Worm (Caenorhabditis elegans) whole organism, L3 larva: Measurements from ENCODE around the gene best-1.

Source experiments
- R02D3.7 ChIP-seq: fragments of 150-350 bp; optimal IDR thresholded peaks from 2 replicates; lab custom pipeline; 2014; ENCODE audit warnings: missing biosample characterization, missing genetic modification characterization
- ZK546.5 ChIP-seq: sonication (generic microtip); optimal IDR thresholded peaks from 2 replicates; lab custom pipeline; 2017; ENCODE audit warnings: missing biosample characterization, missing genetic modification characterization
- aly-2 ChIP-seq: fragments of 150-350 bp; optimal IDR thresholded peaks from 2 replicates; lab custom pipeline; 2014; ENCODE audit warnings: missing biosample characterization, missing genetic modification characterization
- ama-1 ChIP-seq: fragments of 150-350 bp; optimal IDR thresholded peaks from 2 replicates; lab custom pipeline; 2018
- ceh-28 ChIP-seq: fragments of 150-350 bp; optimal IDR thresholded peaks from 2 replicates; lab custom pipeline; 2014; ENCODE audit warnings: missing biosample characterization, missing genetic modification reagents, missing genetic modification characterization
- ceh-9 ChIP-seq: sonication (generic microtip); optimal IDR thresholded peaks from 2 replicates; lab custom pipeline; 2018; ENCODE audit warnings: missing biosample characterization, missing genetic modification characterization
- daf-12 ChIP-seq: fragments of 150-350 bp; optimal IDR thresholded peaks from 2 replicates; lab custom pipeline; 2014; ENCODE audit warnings: missing biosample characterization, missing genetic modification reagents, missing genetic modification characterization
- egl-27 ChIP-seq: sonication (generic microtip); optimal IDR thresholded peaks from 4 replicates; lab custom pipeline; 2017; ENCODE audit warnings: missing biosample characterization, missing genetic modification reagents, missing genetic modification characterization
- egl-5 ChIP-seq: fragments of 150-350 bp; optimal IDR thresholded peaks from 2 replicates; lab custom pipeline; 2017; ENCODE audit warnings: missing biosample characterization, missing genetic modification reagents, missing genetic modification characterization, inconsistent platforms
- elt-1 ChIP-seq: fragments of 150-350 bp; optimal IDR thresholded peaks from 2 replicates; lab custom pipeline; 2014; ENCODE audit warnings: missing biosample characterization, missing genetic modification characterization
- elt-2 ChIP-seq: sonication (generic microtip); optimal IDR thresholded peaks from 2 replicates; lab custom pipeline; 2016; ENCODE audit warnings: missing genetic modification reagents, mild to moderate bottlenecking, missing genetic modification characterization, missing compliant biosample characterization
- elt-3 ChIP-seq, 3 experiments: fragments of 150-350 bp in 1 of 3; sonication (generic microtip) in 2 of 3; optimal IDR thresholded peaks; 2 replicates in 2 of 3; 4 replicates in 1 of 3; lab custom pipeline; 2014 to 2017; ENCODE audit warnings: missing biosample characterization in 3 of 3, missing genetic modification characterization in 3 of 3
- eor-1 ChIP-seq, 2 experiments: fragments of 150-350 bp; optimal IDR thresholded peaks; 2 replicates each; lab custom pipeline; 2014 to 2018; ENCODE audit warnings: missing biosample characterization in 2 of 2, missing genetic modification characterization in 2 of 2
- fkh-10 ChIP-seq: sonication (generic microtip); optimal IDR thresholded peaks from 2 replicates; lab custom pipeline; 2017; ENCODE audit warnings: missing biosample characterization, missing genetic modification reagents, missing genetic modification characterization
- fkh-2 ChIP-seq: fragments of 150-350 bp; optimal IDR thresholded peaks from 2 replicates; lab custom pipeline; 2014; ENCODE audit warnings: missing biosample characterization, missing genetic modification reagents, missing genetic modification characterization
- fos-1 ChIP-seq: fragments of 150-350 bp; optimal IDR thresholded peaks from 2 replicates; lab custom pipeline; 2014; ENCODE audit warnings: missing biosample characterization, missing genetic modification characterization
- hmg-11 ChIP-seq: sonication (generic microtip); optimal IDR thresholded peaks from 2 replicates; lab custom pipeline; 2016; ENCODE audit warnings: missing genetic modification characterization, missing compliant biosample characterization
- jun-1 ChIP-seq: fragments of 150-350 bp; optimal IDR thresholded peaks from 2 replicates; lab custom pipeline; 2014; ENCODE audit warnings: missing biosample characterization, missing genetic modification reagents, missing genetic modification characterization
- lin-15B ChIP-seq: fragments of 150-350 bp; optimal IDR thresholded peaks from 2 replicates; lab custom pipeline; 2014; ENCODE audit warnings: missing biosample characterization, missing genetic modification characterization
- lsy-12 ChIP-seq: sonication (generic microtip); optimal IDR thresholded peaks from 2 replicates; lab custom pipeline; 2016; ENCODE audit warnings: mild to moderate bottlenecking, missing genetic modification characterization, missing compliant biosample characterization
- nfya-1 ChIP-seq: sonication (generic microtip); optimal IDR thresholded peaks from 2 replicates; lab custom pipeline; 2017; ENCODE audit warnings: missing genetic modification characterization, mild to moderate bottlenecking, missing compliant biosample characterization, antibody characterized with exemption, moderate library complexity; ENCODE audit not compliant: insufficient read depth
- nhr-11 ChIP-seq: fragments of 150-350 bp; optimal IDR thresholded peaks from 2 replicates; lab custom pipeline; 2014; ENCODE audit warnings: missing biosample characterization, missing genetic modification characterization
- nhr-12 ChIP-seq: fragments of 150-350 bp; optimal IDR thresholded peaks from 2 replicates; lab custom pipeline; 2014; ENCODE audit warnings: missing biosample characterization, missing genetic modification characterization
- nhr-23 ChIP-seq: fragments of 150-350 bp; optimal IDR thresholded peaks from 2 replicates; lab custom pipeline; 2014; ENCODE audit warnings: missing biosample characterization, missing genetic modification reagents, missing genetic modification characterization
- nhr-237 ChIP-seq: fragments of 150-350 bp; optimal IDR thresholded peaks from 2 replicates; lab custom pipeline; 2014; ENCODE audit warnings: missing biosample characterization, missing genetic modification characterization
- nhr-25 ChIP-seq: sonication (generic microtip); optimal IDR thresholded peaks from 2 replicates; lab custom pipeline; 2017; ENCODE audit warnings: missing biosample characterization, missing genetic modification characterization
- nhr-28 ChIP-seq: fragments of 150-350 bp; optimal IDR thresholded peaks from 2 replicates; lab custom pipeline; 2014; ENCODE audit warnings: missing biosample characterization, missing genetic modification characterization
- nhr-67 ChIP-seq: fragments of 150-350 bp; optimal IDR thresholded peaks from 2 replicates; lab custom pipeline; 2014; ENCODE audit warnings: missing biosample characterization, missing genetic modification characterization
- nhr-76 ChIP-seq: fragments of 150-350 bp; sonication (generic microtip); optimal IDR thresholded peaks from 5 replicates; lab custom pipeline; 2014; ENCODE audit warnings: missing biosample characterization, missing genetic modification characterization
- nhr-77 ChIP-seq: fragments of 150-350 bp; optimal IDR thresholded peaks from 2 replicates; lab custom pipeline; 2014; ENCODE audit warnings: missing biosample characterization, missing genetic modification characterization
- pha-4 ChIP-seq: fragments of 150-350 bp; optimal IDR thresholded peaks from 2 replicates; lab custom pipeline; 2014; ENCODE audit warnings: missing biosample characterization, missing genetic modification reagents, missing genetic modification characterization
- pqm-1 ChIP-seq: fragments of 150-350 bp; optimal IDR thresholded peaks from 2 replicates; lab custom pipeline; 2017; ENCODE audit warnings: missing biosample characterization, missing genetic modification characterization, inconsistent platforms
- sea-2 ChIP-seq: fragments of 150-350 bp; sonication (generic microtip); optimal IDR thresholded peaks from 4 replicates; lab custom pipeline; 2014; ENCODE audit warnings: missing biosample characterization, missing genetic modification reagents, missing genetic modification characterization
- snpc-4 ChIP-seq: fragments of 150-350 bp; optimal IDR thresholded peaks from 2 replicates; lab custom pipeline; 2014; ENCODE audit warnings: missing biosample characterization, missing genetic modification characterization
- tbx-2 ChIP-seq: sonication (generic microtip); optimal IDR thresholded peaks from 2 replicates; lab custom pipeline; 2016; ENCODE audit warnings: mild to moderate bottlenecking, missing genetic modification characterization, missing compliant biosample characterization
- unc-39 ChIP-seq: sonication (generic microtip); optimal IDR thresholded peaks from 4 replicates; lab custom pipeline; 2017; ENCODE audit warnings: missing biosample characterization, missing genetic modification characterization
- unc-62 ChIP-seq: fragments of 150-350 bp; sonication (generic microtip); optimal IDR thresholded peaks from 4 replicates; lab custom pipeline; 2014; ENCODE audit warnings: missing biosample characterization, missing genetic modification reagents, missing genetic modification characterization
- zag-1 ChIP-seq: fragments of 150-350 bp; optimal IDR thresholded peaks from 2 replicates; lab custom pipeline; 2014; ENCODE audit warnings: missing biosample characterization, missing genetic modification characterization
- ztf-11 ChIP-seq: fragments of 150-350 bp; optimal IDR thresholded peaks from 2 replicates; lab custom pipeline; 2014; ENCODE audit warnings: missing biosample characterization, missing genetic modification characterization
- ztf-4 ChIP-seq: fragments of 150-350 bp; optimal IDR thresholded peaks from 2 replicates; lab custom pipeline; 2014; ENCODE audit warnings: missing biosample characterization, missing genetic modification characterization

The best-1 gene

ce11 chrIV:13070142-13070541 lies 39.4 kb downstream of the best-1 start, which contains the start of gene scl-7:
Gene scl-7 (plus strand): TSS chrIV:13070442.
- TF ChIP-seq ztf-11 (tag; lab: Kevin White, UChicago) (no peak), nhr-23 (tag; lab: Kevin White, UChicago) (no peak), nhr-11 (no peak), ztf-4 (no peak), pqm-1 (tag; lab: Kevin White, UChicago) (no peak), nhr-25 (tag; lab: Kevin White, UChicago) (no peak), nfya-1 (tag; lab: Kevin White, UChicago) (no peak), lsy-12 (tag; lab: Kevin White, UChicago) (no peak), daf-12 (tag; lab: Kevin White, UChicago) (no peak), snpc-4 (tag; lab: Kevin White, UChicago) (no peak), nhr-237 (tag; lab: Kevin White, UChicago) (no peak)

- TF ChIP-seq pha-4 (tag; lab: Kevin White, UChicago) (no peak), nhr-28 (tag; lab: Kevin White, UChicago) (no peak), nhr-11 (no peak), elt-3 (tag; optimal IDR thresholded peaks at IDR 0.05; lab: Kevin White, UChicago) (no peak), nhr-67 (tag; lab: Kevin White, UChicago) (no peak), zag-1 (tag; lab: Kevin White, UChicago) (no peak), eor-1 (tag; optimal IDR thresholded peaks at IDR 0.05; lab: Kevin White, UChicago) (no peak), pqm-1 (tag; lab: Kevin White, UChicago) (no peak), jun-1 (tag; lab: Kevin White, UChicago) (no peak), aly-2 (no peak), sea-2 (GFP tag; lab: Kevin White, UChicago) (no peak), R02D3.7 (no peak), ceh-28 (no peak), egl-5 (no peak)
- TF ChIP-seq, all 47 proteins: peak for 0
Measured at ce11 chrIV:13068451-13068850, 41.1 kb downstream of the best-1 start, which contains the start of gene scl-6. Gene scl-6 (plus strand): TSS chrIV:13068751.

- no peak for TF ChIP-seq nhr-25 (tag; lab: Kevin White, UChicago)
- TF ChIP-seq fkh-10 (GFP tag; lab: Kevin White, UChicago): no peak
- TF ChIP-seq elt-1 (tag; lab: Kevin White, UChicago): no peak
- TF ChIP-seq nhr-12: no peak
- TF ChIP-seq egl-5: no peak
- TF ChIP-seq nhr-76 (tag; lab: Kevin White, UChicago): no peak
- no peak for TF ChIP-seq jun-1 (tag; lab: Kevin White, UChicago)
- TF ChIP-seq snpc-4 (tag; lab: Kevin White, UChicago): no peak
- TF ChIP-seq nfya-1 (tag; lab: Kevin White, UChicago): no peak
- TF ChIP-seq sea-2 (GFP tag; lab: Kevin White, UChicago): no peak
- TF ChIP-seq ZK546.5: no peak
- no peak for TF ChIP-seq hmg-11 (tag; lab: Kevin White, UChicago)
- TF ChIP-seq nhr-11: no peak
- no peak for TF ChIP-seq fos-1
- TF ChIP-seq lin-15B (tag; lab: Kevin White, UChicago): no peak
- TF ChIP-seq elt-2 (tag; lab: Kevin White, UChicago): no peak
- TF ChIP-seq aly-2: no peak
- TF ChIP-seq eor-1 (tag; optimal IDR thresholded peaks at IDR 0.05; lab: Kevin White, UChicago): no peak
Measured at ce11 chrIV:13067200-13067599, 42.4 kb downstream of the best-1 start, which contains the start of gene col-131. Gene col-131 (minus strand): TSS chrIV:13067300.

ce11 chrIV:13066044-13066443 lies 43.5 kb downstream of the best-1 start:
- no peak for TF ChIP-seq R02D3.7
- no peak for TF ChIP-seq nhr-77 (tag; lab: Kevin White, UChicago)
- no peak for TF ChIP-seq ama-1
- no peak for TF ChIP-seq ceh-9 (tag; lab: Kevin White, UChicago)
- no peak for TF ChIP-seq tbx-2
- TF ChIP-seq snpc-4 (tag; lab: Kevin White, UChicago): no peak
- no peak for TF ChIP-seq nhr-25 (tag; lab: Kevin White, UChicago)
- TF ChIP-seq, all 47 proteins: peak for 0

- TF ChIP-seq egl-27 (no peak), R02D3.7 (no peak), nhr-25 (tag; lab: Kevin White, UChicago) (no peak), unc-62 (GFP tag; lab: Kevin White, UChicago) (no peak), aly-2 (no peak), ceh-9 (tag; lab: Kevin White, UChicago) (no peak), fkh-2 (tag; lab: Kevin White, UChicago) (no peak), unc-39 (tag; lab: Kevin White, UChicago) (no peak), ZK546.5 (no peak)
Measured at ce11 chrIV:13063714-13064113, 45.9 kb downstream of the best-1 start, which contains the start of gene scl-5. Gene scl-5 (plus strand): TSS chrIV:13064014.
